Fruit fly (Drosophila melanogaster) whole organism: ENCODE results near the gene Rab14.

Source experiments
- CG8478 ChIP-seq: fragments of >200 bp; optimal IDR thresholded peaks from 2 replicates; lab custom pipeline; 2018; ENCODE audit warnings: inconsistent platforms
- Dll ChIP-seq: fragments of >200 bp; optimal IDR thresholded peaks from 2 replicates; lab custom pipeline; 2017
- pan ChIP-seq: fragments of >200 bp; optimal IDR thresholded peaks from 2 replicates; lab custom pipeline; 2017
- psq ChIP-seq: fragments of >200 bp; optimal IDR thresholded peaks from 2 replicates; lab custom pipeline; 2017

DNA sequence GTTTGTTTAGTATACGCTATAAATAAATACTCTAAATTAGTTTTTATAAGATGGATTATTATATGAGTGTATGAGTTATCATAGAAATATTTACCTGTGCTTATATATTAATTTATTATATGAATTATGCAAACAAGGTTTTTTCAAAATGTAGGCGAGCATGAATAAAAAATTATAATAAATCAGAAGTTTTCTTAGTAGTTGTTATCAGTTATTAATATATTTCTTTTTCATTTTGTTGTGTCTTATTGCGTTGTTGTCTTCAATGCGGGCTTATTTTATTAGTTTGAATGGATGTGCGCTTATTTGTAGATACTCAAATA, 868 bp downstream of the Rab14 start:
- TF ChIP-seq pan (lab: Kevin White, UChicago), result no peak
- TF ChIP-seq CG8478 (lab: Kevin White, UChicago), result no peak
- no peak for TF ChIP-seq psq
- no peak for TF ChIP-seq Dll
